Worm (Caenorhabditis elegans): ENCODE measurements around the gene rsp-4.

DNA sequence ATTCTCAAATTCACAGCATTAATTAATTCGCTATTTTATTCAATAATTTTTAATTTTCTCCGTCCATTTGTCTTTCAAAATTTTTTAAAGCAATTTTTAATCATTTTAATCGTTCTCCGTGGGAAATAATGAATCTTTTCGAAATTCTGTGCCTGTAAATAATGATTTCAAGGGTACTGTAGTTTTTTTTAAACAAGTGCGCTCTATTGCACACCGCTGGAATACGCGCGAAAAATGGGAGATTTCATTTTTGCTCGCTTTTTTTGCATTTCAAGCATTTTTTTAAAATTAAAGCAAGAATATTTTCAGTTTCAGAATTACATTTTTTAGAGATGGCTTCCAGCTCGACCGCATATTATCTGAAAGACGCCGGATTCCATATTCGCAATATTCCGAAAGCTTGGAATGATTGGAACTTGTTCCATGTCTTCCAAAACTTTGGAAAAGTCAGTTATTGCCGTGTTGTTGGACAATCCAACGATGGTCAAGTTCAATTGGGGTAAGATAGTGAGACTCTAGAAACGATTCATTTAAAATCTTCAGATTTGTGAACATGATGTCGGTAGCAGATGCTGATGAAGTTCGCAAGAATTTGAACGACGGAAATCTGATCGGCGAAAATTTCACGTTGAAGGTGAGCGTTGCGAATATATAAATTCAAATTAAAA, 32.4 kb upstream of the rsp-4 start, which contains the start of gene tofu-6:
- TF ChIP-seq W03F9.2 (tag; optimal IDR thresholded peaks at IDR 0.05) (no peak), dao-5 (tag; optimal IDR thresholded peaks at IDR 0.05) (no peak)
